Fruit fly (Drosophila melanogaster): ENCODE data around the gene CG5388.

- TF ChIP-seq CG3919 (GFP tag; optimal IDR thresholded peaks at IDR 0.05) (no peak), CG16779 (tag; optimal IDR thresholded peaks at IDR 0.05) (no peak)
Measured at dm6 chr3R:22342151-22342550, 2.0 kb upstream of the CG5388 start, which contains the start of gene CG5386.

Data from whole organism, prepupa.